Fruit fly (Drosophila melanogaster) whole organism: ENCODE measurements around the gene vls.

ENCODE experiments used
- CG8478 ChIP-seq: fragments of >200 bp; optimal IDR thresholded peaks from 2 replicates; lab custom pipeline; 2018; ENCODE audit warnings: inconsistent platforms
- pan ChIP-seq: fragments of >200 bp; optimal IDR thresholded peaks from 2 replicates; lab custom pipeline; 2017
- psq ChIP-seq: fragments of >200 bp; optimal IDR thresholded peaks from 2 replicates; lab custom pipeline; 2017
- usp ChIP-seq: fragments of >200 bp; optimal IDR thresholded peaks from 2 replicates; lab custom pipeline; 2017; ENCODE audit warnings: missing biosample characterization, missing genetic modification characterization, mixed read lengths

DNA sequence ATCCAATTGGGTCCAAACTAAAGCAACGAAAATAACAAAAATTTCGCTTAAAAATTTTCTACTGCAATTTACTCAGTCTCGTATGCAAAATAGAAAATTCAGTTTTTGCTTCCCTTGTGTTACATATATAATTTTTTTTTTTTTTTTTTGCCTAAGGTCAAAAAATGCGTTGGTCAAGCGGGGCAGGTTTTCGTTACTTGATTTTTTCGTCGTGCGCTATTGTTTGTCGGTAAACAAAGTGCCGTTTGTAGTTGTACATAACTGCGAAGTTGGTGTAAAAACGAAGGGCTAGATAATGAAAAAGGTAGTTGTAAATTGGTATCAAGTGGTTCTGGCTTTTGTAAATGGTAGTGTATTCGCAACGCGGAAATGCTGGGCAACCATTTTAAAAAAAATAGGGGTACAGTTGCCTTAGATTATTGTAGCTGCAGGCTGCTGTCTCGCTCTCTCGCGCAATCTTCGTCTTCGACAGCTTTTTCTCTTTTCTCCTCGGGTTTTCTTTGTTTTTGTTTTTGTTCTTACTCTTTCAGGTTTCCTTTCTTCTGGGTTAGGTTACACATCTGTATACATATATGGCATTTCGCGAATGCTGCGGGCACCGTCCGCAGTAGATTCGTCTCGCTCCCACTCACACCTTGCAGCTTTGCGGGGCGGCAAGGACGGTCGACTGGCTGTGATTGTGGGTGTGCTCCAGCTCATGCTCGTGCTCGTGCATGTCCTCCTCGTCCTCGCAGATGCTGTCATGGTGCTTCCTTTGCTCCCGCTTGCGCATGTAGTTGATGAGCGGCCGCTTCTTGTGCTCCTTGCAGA, 16.9 kb upstream of the vls start:
- TF ChIP-seq CG8478 (lab: Kevin White, UChicago) (no peak), usp (GFP tag; lab: Kevin White, UChicago) (no peak), pan (lab: Kevin White, UChicago) (no peak), psq (no peak)
